Worm (Caenorhabditis elegans): ENCODE results near the gene fis-1.

DNA sequence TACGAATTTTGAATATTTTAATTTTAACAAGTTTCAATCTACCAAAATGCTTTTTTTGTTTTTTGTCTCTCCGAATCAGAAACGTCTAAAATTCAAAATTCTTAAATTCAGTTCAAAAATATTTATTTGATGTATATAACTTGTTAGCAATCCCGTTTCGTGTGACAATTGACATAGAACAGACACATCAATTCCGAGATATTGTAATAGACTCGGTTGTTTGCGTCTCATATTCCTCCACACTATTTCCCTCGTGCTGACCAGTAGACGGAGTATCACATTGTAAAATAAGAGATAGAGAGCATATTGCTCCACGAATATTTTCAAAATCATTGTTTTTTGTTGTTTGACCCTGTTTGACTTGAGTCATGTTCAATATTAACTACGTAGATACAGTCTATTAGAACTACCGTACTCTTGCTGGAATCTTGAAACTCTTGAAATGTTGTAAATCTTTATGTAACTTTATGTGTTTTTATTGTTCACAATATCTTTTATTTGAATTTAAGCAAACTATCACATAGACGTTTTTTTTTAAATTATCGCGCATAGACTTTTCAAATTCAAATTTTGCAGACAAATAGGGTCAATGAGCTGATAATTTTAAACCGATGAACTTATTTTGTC lies 33.8 kb downstream of the fis-1 start, which contains the start of gene T13C2.3:
- no peak for TF ChIP-seq med-1 (GFP tag; optimal IDR thresholded peaks at IDR 0.05; ENCODE audit: insufficient read depth)
- no peak for TF ChIP-seq T22C8.4 (GFP tag; IDR thresholded peaks at IDR 0.05)
